Fruit fly (Drosophila melanogaster): ENCODE data around the gene fig.

fig gene

dm6 chr3R:29764249-29765042 is 15.8 kb downstream of the fig start (continued):
- TF ChIP-seq foxo (GFP tag; optimal IDR thresholded peaks at IDR 0.05) (no peak), Vsx2 (GFP tag; optimal IDR thresholded peaks at IDR 0.05; ENCODE audit: partially characterized antibody) (peak; percentile 8), Hnf4 (GFP tag; optimal IDR thresholded peaks at IDR 0.05) (no peak), lola (GFP tag; optimal IDR thresholded peaks at IDR 0.05) (no peak), Hr78 (GFP tag; optimal IDR thresholded peaks at IDR 0.05) (no peak), Dif (GFP tag; optimal IDR thresholded peaks at IDR 0.05; ENCODE audit: partially characterized antibody) (peak; percentile 45)

dm6 chr3R:29763804-29764203 is 16.4 kb downstream of the fig start:
- TF ChIP-seq foxo (GFP tag; optimal IDR thresholded peaks at IDR 0.05) (peak in 1 of 2 experiments; percentile 50), lola (GFP tag; optimal IDR thresholded peaks at IDR 0.05) (no peak), dmrt93B (GFP tag; optimal IDR thresholded peaks at IDR 0.05) (peak; percentile 5), Vsx2 (GFP tag; optimal IDR thresholded peaks at IDR 0.05; ENCODE audit: partially characterized antibody) (no peak), Sp1 (GFP tag; optimal IDR thresholded peaks at IDR 0.05) (peak; percentile 52), HLH106 (tag; optimal IDR thresholded peaks at IDR 0.05) (peak; percentile 66), ey (GFP tag; optimal IDR thresholded peaks at IDR 0.05) (peak; percentile 44), psq (GFP tag; optimal IDR thresholded peaks at IDR 0.05) (peak; percentile 21), Hr78 (GFP tag; optimal IDR thresholded peaks at IDR 0.05) (no peak), Rel (GFP tag; optimal IDR thresholded peaks at IDR 0.05) (no peak), Rel (tag; optimal IDR thresholded peaks at IDR 0.05) (no peak), CG32264 (GFP tag; optimal IDR thresholded peaks at IDR 0.05) (no peak), rgr (GFP tag; optimal IDR thresholded peaks at IDR 0.05) (peak; percentile 36), dl (GFP tag; optimal IDR thresholded peaks at IDR 0.05; ENCODE audit: insufficient read depth in 1 of 2, partially characterized antibody in 2 of 2) (no peak), dsf (GFP tag; optimal IDR thresholded peaks at IDR 0.05; ENCODE audit: borderline replicate concordance) (no peak), woc (GFP tag; optimal IDR thresholded peaks at IDR 0.05) (no peak), tai (GFP tag; optimal IDR thresholded peaks at IDR 0.05) (peak; percentile 50), h (GFP tag; optimal IDR thresholded peaks at IDR 0.05) (peak; percentile 22), fru (GFP tag; optimal IDR thresholded peaks at IDR 0.05) (no peak), Hnf4 (GFP tag; optimal IDR thresholded peaks at IDR 0.05) (peak; percentile 58), Jra (GFP tag; optimal IDR thresholded peaks at IDR 0.05) (no peak)

dm6 chr3R:29763154-29763553 is 17.1 kb downstream of the fig start:
- TF ChIP-seq brk (GFP tag; optimal IDR thresholded peaks at IDR 0.05) (peak; percentile 93), pan (optimal IDR thresholded peaks at IDR 0.05) (no peak), Rel (GFP tag; optimal IDR thresholded peaks at IDR 0.05) (peak; percentile 64), Rel (tag; optimal IDR thresholded peaks at IDR 0.05) (peak; percentile 85), lola (GFP tag; optimal IDR thresholded peaks at IDR 0.05) (no peak), GATAd (GFP tag; optimal IDR thresholded peaks at IDR 0.05) (peak; percentile 92), rgr (GFP tag; optimal IDR thresholded peaks at IDR 0.05) (peak; percentile 96), OdsH (GFP tag; optimal IDR thresholded peaks at IDR 0.05) (peak; percentile 97), Vsx2 (GFP tag; optimal IDR thresholded peaks at IDR 0.05; ENCODE audit: partially characterized antibody) (no peak), usp (GFP tag; optimal IDR thresholded peaks at IDR 0.05) (no peak), Sp1 (GFP tag; optimal IDR thresholded peaks at IDR 0.05) (peak; percentile 97), Myc (optimal IDR thresholded peaks at IDR 0.05) (no peak), CG32264 (GFP tag; optimal IDR thresholded peaks at IDR 0.05) (peak; percentile 95), Hr78 (GFP tag; optimal IDR thresholded peaks at IDR 0.05) (no peak), dmrt93B (GFP tag; optimal IDR thresholded peaks at IDR 0.05) (peak; percentile 96), Dif (GFP tag; optimal IDR thresholded peaks at IDR 0.05; ENCODE audit: partially characterized antibody) (no peak), tai (GFP tag; optimal IDR thresholded peaks at IDR 0.05) (peak; percentile 97), Mio (GFP tag; optimal IDR thresholded peaks at IDR 0.05) (peak; percentile 80), Hnf4 (GFP tag; optimal IDR thresholded peaks at IDR 0.05) (peak; percentile 97), CrebA (GFP tag; optimal IDR thresholded peaks at IDR 0.05; ENCODE audit: borderline replicate concordance) (peak; percentile 69), HLH106 (tag; optimal IDR thresholded peaks at IDR 0.05) (peak; percentile 97), sv (GFP tag; optimal IDR thresholded peaks at IDR 0.05) (no peak), ey (GFP tag; optimal IDR thresholded peaks at IDR 0.05) (peak; percentile 98), Hr83 (GFP tag; optimal IDR thresholded peaks at IDR 0.05; ENCODE audit: poor library complexity, severe bottlenecking) (no peak), N (GFP tag; optimal IDR thresholded peaks at IDR 0.05) (no peak), sage (GFP tag; optimal IDR thresholded peaks at IDR 0.05) (peak; percentile 96), jim (GFP tag; optimal IDR thresholded peaks at IDR 0.05) (no peak), Abd-B (GFP tag; optimal IDR thresholded peaks at IDR 0.05) (no peak), br (GFP tag; optimal IDR thresholded peaks at IDR 0.05) (peak; percentile 98), dl (GFP tag; optimal IDR thresholded peaks at IDR 0.05; ENCODE audit: insufficient read depth in 1 of 2, partially characterized antibody in 2 of 2) (no peak), fru (GFP tag; optimal IDR thresholded peaks at IDR 0.05) (peak; percentile 96), woc (GFP tag; optimal IDR thresholded peaks at IDR 0.05) (peak; percentile 93), dsf (GFP tag; optimal IDR thresholded peaks at IDR 0.05; ENCODE audit: borderline replicate concordance) (peak; percentile 88), CG9705 (GFP tag; optimal IDR thresholded peaks at IDR 0.05) (peak; percentile 92), h (GFP tag; optimal IDR thresholded peaks at IDR 0.05) (peak; percentile 99), foxo (GFP tag; optimal IDR thresholded peaks at IDR 0.05) (peak; percentile 71 to 98), psq (GFP tag; optimal IDR thresholded peaks at IDR 0.05) (peak; percentile 94), Dfd (GFP tag; optimal IDR thresholded peaks at IDR 0.05) (peak; percentile 7), Jra (GFP tag; optimal IDR thresholded peaks at IDR 0.05) (peak; percentile 94)

Data from whole organism, wandering third instar larva.